Worm (Caenorhabditis elegans): Measurements from ENCODE around the gene ZC404.1.

The ZC404.1 gene

DNA sequence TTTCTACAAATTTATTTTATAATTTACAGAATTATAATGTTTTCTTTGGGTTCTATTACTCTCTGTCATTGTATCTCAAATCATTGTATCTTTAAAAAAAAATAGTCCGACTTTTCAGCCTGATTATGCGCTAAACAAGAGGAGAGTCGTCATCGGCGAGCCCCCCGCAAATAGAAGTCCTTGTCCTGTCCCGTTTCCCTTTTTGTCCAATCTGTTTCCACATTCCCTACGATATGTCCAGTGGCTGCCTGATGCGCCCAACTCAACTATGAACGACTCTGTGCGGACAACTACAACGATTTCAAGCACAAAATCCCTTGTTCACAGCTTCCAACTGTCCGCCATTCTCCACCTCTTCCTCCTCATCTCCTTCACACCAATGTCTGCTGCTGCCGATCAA is 36.0 kb upstream of the ZC404.1 start, which contains the start of gene dbl-1:
Gene dbl-1 (plus strand): TSS at position 119 of the 400 bp plus-strand sequence.
- TF ChIP-seq aha-1 (tag) = peak; percentile 91
- no peak for TF ChIP-seq spr-3 (GFP tag; optimal IDR thresholded peaks at IDR 0.05)

DNA sequence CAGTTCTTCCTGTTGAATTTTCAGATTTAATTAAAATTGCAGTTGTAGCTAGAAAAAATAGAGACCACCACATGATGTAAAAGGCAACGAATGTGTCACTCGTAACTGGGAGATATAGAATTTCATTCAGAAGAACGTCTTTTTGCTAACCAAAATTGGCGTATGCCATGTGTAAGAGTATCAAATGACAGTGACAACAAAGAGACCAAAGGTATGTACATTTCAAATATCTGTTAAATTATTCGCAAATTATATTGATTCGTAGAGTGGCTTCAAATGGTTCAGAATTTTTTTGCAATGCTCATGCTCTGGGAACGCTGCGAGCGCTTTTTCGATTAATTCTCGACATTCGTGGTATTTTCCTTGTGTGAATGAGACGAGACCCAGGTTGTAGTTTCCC is 31.6 kb upstream of the ZC404.1 start, which contains the start of gene T25F10.4:
Gene T25F10.4 (minus strand): TSS at position 101 of the 400 bp plus-strand sequence.
- TF ChIP-seq dmd-9 (GFP tag; IDR thresholded peaks at IDR 0.05) (no peak), mxl-3 (GFP tag; optimal IDR thresholded peaks at IDR 0.05) (no peak), ztf-11 (tag; optimal IDR thresholded peaks at IDR 0.05) (no peak), ceh-82 (tag; optimal IDR thresholded peaks at IDR 0.05) (no peak), nhr-11 (tag; optimal IDR thresholded peaks at IDR 0.05) (no peak), attf-4 (tag; optimal IDR thresholded peaks at IDR 0.05) (no peak), F37D6.2 (tag; optimal IDR thresholded peaks at IDR 0.05) (no peak), dmd-8 (GFP tag; IDR thresholded peaks at IDR 0.05) (no peak)

DNA sequence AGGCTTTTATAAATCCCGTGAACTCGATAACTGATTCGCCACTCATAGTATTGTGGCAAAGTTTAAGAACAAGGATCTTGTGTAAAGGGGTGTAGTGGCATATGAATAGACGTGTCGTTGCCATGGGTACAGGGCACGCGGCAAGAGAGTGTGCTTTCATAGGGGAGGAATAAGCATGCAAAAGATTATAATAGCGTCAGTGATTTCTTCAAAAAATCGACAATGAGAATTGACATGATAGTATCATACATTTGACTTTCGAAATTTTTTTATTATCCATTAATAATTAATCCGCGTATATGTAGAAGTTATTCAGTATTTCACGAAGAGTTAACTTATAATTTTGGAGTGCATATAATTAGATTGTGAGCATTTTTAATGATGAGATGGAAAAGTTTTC is 29.0 kb upstream of the ZC404.1 start, which contains the start of gene bbs-8:
Gene bbs-8 (minus strand): TSS at position 101 of the 400 bp plus-strand sequence.
- TF ChIP-seq mxl-3 (GFP tag; optimal IDR thresholded peaks at IDR 0.05) (no peak), pqm-1 (tag; optimal IDR thresholded peaks at IDR 0.05) (no peak), hlh-30 (tag; optimal IDR thresholded peaks at IDR 0.05; ENCODE audit: insufficient read depth) (no peak), ama-1 (optimal IDR thresholded peaks at IDR 0.05) (no peak), aha-1 (tag) (peak; percentile 44), nhr-102 (tag; optimal IDR thresholded peaks at IDR 0.05) (no peak)

DNA sequence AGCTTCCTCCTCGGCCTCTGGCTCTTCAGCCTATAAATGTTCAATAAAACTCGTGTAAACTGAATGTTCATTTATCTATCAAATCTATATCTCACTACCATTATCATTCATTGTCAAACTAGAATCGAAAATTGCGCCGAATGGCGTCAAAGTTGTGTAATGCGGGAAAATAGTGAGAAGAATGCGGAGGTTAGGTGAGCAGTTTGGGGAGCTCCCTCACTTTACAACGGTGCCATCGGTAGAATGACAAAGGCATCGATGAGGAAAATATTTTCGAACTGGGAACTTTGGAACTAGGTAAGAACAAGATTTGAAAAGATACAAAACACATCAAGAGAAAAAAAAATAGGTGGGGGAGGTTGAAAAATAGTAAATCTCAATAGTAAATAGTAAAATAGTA is 26.4 kb upstream of the ZC404.1 start:
- TF ChIP-seq madf-9 (GFP tag; conservative IDR thresholded peaks at IDR 0.05) (no peak), dmd-9 (GFP tag; IDR thresholded peaks at IDR 0.05) (no peak)

DNA sequence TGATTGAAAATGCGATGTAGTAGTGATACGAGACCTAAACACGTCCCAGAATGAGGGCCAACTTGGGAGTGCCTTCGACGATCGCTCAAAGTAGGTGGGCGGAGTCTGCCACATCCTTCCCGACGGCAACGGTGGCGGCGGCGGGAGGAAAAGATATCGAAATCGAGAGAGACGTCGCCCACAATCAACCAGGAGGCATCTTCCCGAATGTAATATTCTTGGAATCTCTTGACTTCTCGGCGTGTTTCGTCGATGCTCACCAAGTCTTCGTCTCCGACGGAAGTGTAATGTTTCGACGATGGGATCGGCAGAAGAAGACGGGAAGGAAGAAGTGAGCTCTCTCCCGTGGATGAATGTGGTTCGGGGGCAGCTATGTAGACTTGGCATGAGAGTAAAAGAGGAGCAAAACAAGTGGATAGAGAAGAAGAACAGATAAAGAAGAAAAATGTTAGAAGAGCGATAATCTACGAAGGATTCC is 25.5 kb upstream of the ZC404.1 start, which contains the start of the genes T25F10.1 and clik-1:
Gene T25F10.1 (plus strand): TSS at position 51 of the 478 bp plus-strand sequence.
Gene clik-1 (minus strand): TSS at position 281 of the 478 bp plus-strand sequence.
- TF ChIP-seq daf-16 (GFP tag; optimal IDR thresholded peaks at IDR 0.05) (peak in 1 of 2 experiments; percentile 81), daf-16 (tag; optimal IDR thresholded peaks at IDR 0.05) (no peak), aha-1 (tag) (peak; percentile 40), mxl-3 (GFP tag; optimal IDR thresholded peaks at IDR 0.05) (peak; percentile 42), hlh-11 (tag; optimal IDR thresholded peaks at IDR 0.05) (peak; percentile 42), F37D6.2 (tag; optimal IDR thresholded peaks at IDR 0.05) (no peak), madf-9 (GFP tag; conservative IDR thresholded peaks at IDR 0.05) (no peak), nhr-11 (tag; optimal IDR thresholded peaks at IDR 0.05) (peak; percentile 53), nhr-25 (tag; optimal IDR thresholded peaks at IDR 0.05; ENCODE audit: borderline replicate concordance, insufficient read depth) (no peak)

DNA sequence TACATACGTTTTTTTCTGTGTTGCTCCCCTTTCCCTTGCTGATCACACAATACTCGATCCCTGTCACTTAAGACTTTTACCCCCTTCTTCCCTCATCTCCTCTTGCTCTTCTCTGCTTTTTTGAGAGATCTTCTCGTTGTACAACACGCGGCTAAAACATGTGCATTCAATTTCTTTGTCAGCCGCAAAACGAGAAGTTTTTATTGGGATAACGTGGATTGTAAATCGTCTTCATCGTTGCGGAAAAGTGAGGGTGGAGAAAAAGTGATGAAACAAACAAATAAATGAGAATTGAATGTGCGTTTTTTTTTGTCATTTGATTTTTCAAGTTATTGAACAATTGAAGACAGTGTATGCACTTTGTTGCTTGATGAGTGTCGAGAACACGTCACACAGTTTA is 24.5 kb upstream of the ZC404.1 start:
- TF ChIP-seq lir-3 (tag; optimal IDR thresholded peaks at IDR 0.05) (no peak), spr-1 (tag; optimal IDR thresholded peaks at IDR 0.05) (no peak), php-3 (GFP tag; IDR thresholded peaks at IDR 0.05) (no peak), set-16 (GFP tag; IDR thresholded peaks at IDR 0.05) (no peak), dve-1 (tag; optimal IDR thresholded peaks at IDR 0.05; ENCODE audit: insufficient read depth) (no peak), nhr-11 (tag; optimal IDR thresholded peaks at IDR 0.05) (no peak), fkh-10 (GFP tag; optimal IDR thresholded peaks at IDR 0.05) (no peak), attf-4 (tag; optimal IDR thresholded peaks at IDR 0.05) (no peak), D1046.2 (GFP tag; IDR thresholded peaks at IDR 0.05) (no peak), skn-1 (tag; optimal IDR thresholded peaks at IDR 0.05) (no peak), nhr-76 (tag; optimal IDR thresholded peaks at IDR 0.05) (no peak), unc-39 (tag; optimal IDR thresholded peaks at IDR 0.05) (no peak), mep-1 (tag; optimal IDR thresholded peaks at IDR 0.05) (no peak), madf-5 (GFP tag; IDR thresholded peaks at IDR 0.05) (no peak), jun-1 (tag; optimal IDR thresholded peaks at IDR 0.05) (no peak), daf-12 (tag; optimal IDR thresholded peaks at IDR 0.05) (no peak), F49E8.2 (tag; optimal IDR thresholded peaks at IDR 0.05; ENCODE audit: borderline replicate concordance) (no peak), hif-1 (tag; optimal IDR thresholded peaks at IDR 0.05) (no peak), nhr-25 (tag; optimal IDR thresholded peaks at IDR 0.05; ENCODE audit: borderline replicate concordance, insufficient read depth) (no peak)

Measured in whole organism, L4 larva.